Worm (Caenorhabditis elegans) whole organism, L3 larva: Measurements from ENCODE around the gene C15H9.11.

Experiments
- R02D3.7 ChIP-seq: fragments of 150-350 bp; optimal IDR thresholded peaks from 2 replicates; lab custom pipeline; 2014; ENCODE audit warnings: missing biosample characterization, missing genetic modification characterization
- egl-27 ChIP-seq: sonication (generic microtip); optimal IDR thresholded peaks from 4 replicates; lab custom pipeline; 2017; ENCODE audit warnings: missing biosample characterization, missing genetic modification reagents, missing genetic modification characterization
- elt-1 ChIP-seq: fragments of 150-350 bp; optimal IDR thresholded peaks from 2 replicates; lab custom pipeline; 2014; ENCODE audit warnings: missing biosample characterization, missing genetic modification characterization
- elt-3 ChIP-seq, 3 experiments: fragments of 150-350 bp in 1 of 3; sonication (generic microtip) in 2 of 3; optimal IDR thresholded peaks; 2 replicates in 2 of 3; 4 replicates in 1 of 3; lab custom pipeline; 2014 to 2017; ENCODE audit warnings: missing biosample characterization in 3 of 3, missing genetic modification characterization in 3 of 3
- fos-1 ChIP-seq: fragments of 150-350 bp; optimal IDR thresholded peaks from 2 replicates; lab custom pipeline; 2014; ENCODE audit warnings: missing biosample characterization, missing genetic modification characterization
- jun-1 ChIP-seq: fragments of 150-350 bp; optimal IDR thresholded peaks from 2 replicates; lab custom pipeline; 2014; ENCODE audit warnings: missing biosample characterization, missing genetic modification reagents, missing genetic modification characterization
- mdl-1 ChIP-seq: fragments of 150-350 bp; optimal IDR thresholded peaks from 2 replicates; lab custom pipeline; 2014; ENCODE audit warnings: missing biosample characterization, missing genetic modification characterization
- nhr-11 ChIP-seq: fragments of 150-350 bp; optimal IDR thresholded peaks from 2 replicates; lab custom pipeline; 2014; ENCODE audit warnings: missing biosample characterization, missing genetic modification characterization
- nhr-25 ChIP-seq: sonication (generic microtip); optimal IDR thresholded peaks from 2 replicates; lab custom pipeline; 2017; ENCODE audit warnings: missing biosample characterization, missing genetic modification characterization
- pha-4 ChIP-seq: fragments of 150-350 bp; optimal IDR thresholded peaks from 2 replicates; lab custom pipeline; 2014; ENCODE audit warnings: missing biosample characterization, missing genetic modification reagents, missing genetic modification characterization
- unc-62 ChIP-seq: fragments of 150-350 bp; sonication (generic microtip); optimal IDR thresholded peaks from 4 replicates; lab custom pipeline; 2014; ENCODE audit warnings: missing biosample characterization, missing genetic modification reagents, missing genetic modification characterization
- zag-1 ChIP-seq: fragments of 150-350 bp; optimal IDR thresholded peaks from 2 replicates; lab custom pipeline; 2014; ENCODE audit warnings: missing biosample characterization, missing genetic modification characterization
- ztf-4 ChIP-seq: fragments of 150-350 bp; optimal IDR thresholded peaks from 2 replicates; lab custom pipeline; 2014; ENCODE audit warnings: missing biosample characterization, missing genetic modification characterization

DNA sequence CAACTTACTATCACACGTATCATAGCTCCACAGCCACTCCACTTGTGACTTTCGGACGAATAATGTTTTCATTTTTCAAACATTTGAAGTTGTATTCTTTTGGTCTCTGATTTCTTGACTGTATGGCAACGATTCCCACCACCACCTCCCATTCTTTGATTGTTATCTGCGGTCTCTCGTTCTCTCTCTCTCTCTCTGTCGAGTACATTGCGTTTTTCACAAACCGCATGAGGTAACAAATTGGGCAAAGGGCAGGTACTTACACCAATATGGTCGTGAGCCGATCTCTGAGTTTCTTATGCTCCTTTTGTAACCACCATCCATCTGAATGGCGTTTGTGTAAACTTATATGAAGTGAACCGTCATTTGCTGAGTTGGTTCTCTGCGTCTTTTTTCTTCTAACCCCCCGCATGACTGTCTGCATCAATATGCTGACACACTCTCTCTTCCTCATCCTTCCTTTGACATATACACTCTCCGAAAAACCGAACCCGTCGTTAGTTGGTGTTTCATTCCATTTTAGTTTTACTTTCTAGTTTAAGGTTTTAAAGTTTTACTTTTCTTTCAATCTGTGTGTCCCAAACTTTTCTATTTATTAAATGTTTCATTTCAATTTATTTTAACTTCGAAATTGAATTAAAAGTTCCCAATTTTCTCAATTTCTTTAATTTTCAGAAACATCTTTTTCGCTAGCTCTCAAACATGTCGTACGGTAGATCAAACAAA lies 45.5 kb downstream of the C15H9.11 start, which contains the start of gene gln-1:
- no peak for TF ChIP-seq zag-1 (tag; lab: Kevin White, UChicago)
- TF ChIP-seq fos-1, result no peak
- no peak for TF ChIP-seq nhr-25 (tag; lab: Kevin White, UChicago)
- no peak for TF ChIP-seq elt-1
- peak; percentile 47 for TF ChIP-seq jun-1 (tag; lab: Kevin White, UChicago)
- TF ChIP-seq nhr-11 (tag; lab: Kevin White, UChicago), result no peak
- TF ChIP-seq elt-3 (tag; optimal IDR thresholded peaks at IDR 0.05; lab: Kevin White, UChicago), result no peak
- TF ChIP-seq pha-4 (tag; lab: Kevin White, UChicago), result peak; percentile 64
- no peak for TF ChIP-seq ztf-4
- TF ChIP-seq mdl-1 (tag; lab: Kevin White, UChicago), result no peak
- no peak for TF ChIP-seq egl-27 (tag; lab: Kevin White, UChicago)
- TF ChIP-seq unc-62 (GFP tag; lab: Kevin White, UChicago), result no peak
- no peak for TF ChIP-seq R02D3.7 (tag; lab: Kevin White, UChicago)
